Worm (Caenorhabditis elegans): ENCODE results near the gene fbf-2.

DNA sequence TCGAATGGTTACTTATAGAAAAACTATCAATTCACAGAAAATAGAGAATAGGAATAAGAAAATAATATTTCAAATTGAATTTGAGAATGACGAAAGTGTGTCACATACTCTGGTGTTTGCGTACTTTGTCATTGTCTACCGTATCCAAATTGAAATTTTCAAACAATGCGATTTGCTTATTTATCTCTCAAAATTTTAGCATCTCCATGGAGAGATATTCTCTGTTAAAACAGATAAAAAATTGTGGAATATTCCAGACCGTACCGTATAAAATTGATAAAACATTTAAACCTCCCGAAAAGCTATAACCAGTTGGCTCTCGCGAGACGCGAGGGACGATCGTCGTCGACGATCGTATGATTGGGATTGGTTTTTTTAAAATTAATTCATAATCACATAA, 10.5 kb downstream of the fbf-2 start, which contains the start of gene fbf-1:
- TF ChIP-seq nhr-237 (tag; optimal IDR thresholded peaks at IDR 0.05): no peak
- TF ChIP-seq nhr-76 (tag; optimal IDR thresholded peaks at IDR 0.05): no peak
- no peak for TF ChIP-seq pha-4 (tag; optimal IDR thresholded peaks at IDR 0.05)
